Worm (Caenorhabditis elegans) whole organism, mixed stage, embryonic: ENCODE results near the gene F32E10.9.

Experiments
- M03D4.4 ChIP-seq: sonication (generic microtip); optimal IDR thresholded peaks from 2 replicates; lab custom pipeline; 2017; ENCODE audit warnings: mild to moderate bottlenecking, missing genetic modification characterization, missing compliant biosample characterization
- bed-3 ChIP-seq: fragments of 200-800 bp; sonication (Bioruptor generic); optimal IDR thresholded peaks from 3 replicates; lab custom pipeline; 2018; ENCODE audit warnings: mild to moderate bottlenecking, missing genetic modification characterization, moderate library complexity, missing compliant biosample characterization
- blmp-1 ChIP-seq: fragments of 150-350 bp; optimal IDR thresholded peaks from 2 replicates; lab custom pipeline; 2014; ENCODE audit warnings: missing biosample characterization, missing genetic modification characterization
- ceh-39 ChIP-seq: fragments of 150-350 bp; optimal IDR thresholded peaks from 2 replicates; lab custom pipeline; 2014; ENCODE audit warnings: missing biosample characterization, missing genetic modification characterization
- ceh-43 ChIP-seq: fragments of 200-800 bp; sonication (Bioruptor generic); optimal IDR thresholded peaks from 2 replicates; lab custom pipeline; 2018; ENCODE audit warnings: mild to moderate bottlenecking, missing genetic modification characterization, moderate library complexity, missing compliant biosample characterization
- ceh-83 ChIP-seq: fragments of 200-800 bp; sonication (Bioruptor generic); optimal IDR thresholded peaks from 2 replicates; lab custom pipeline; 2018; ENCODE audit warnings: mild to moderate bottlenecking, missing genetic modification characterization, missing compliant biosample characterization
- ces-1 ChIP-seq: fragments of 150-350 bp; optimal IDR thresholded peaks from 2 replicates; lab custom pipeline; 2014; ENCODE audit warnings: missing biosample characterization, missing genetic modification reagents, missing genetic modification characterization
- drap-1 ChIP-seq: fragments of 200-800 bp; sonication (Bioruptor generic); optimal IDR thresholded peaks from 3 replicates; lab custom pipeline; 2018; ENCODE audit warnings: mild to moderate bottlenecking, missing genetic modification characterization, missing compliant biosample characterization
- elt-1 ChIP-seq: sonication (generic microtip); optimal IDR thresholded peaks from 2 replicates; lab custom pipeline; 2017; ENCODE audit warnings: missing genetic modification characterization, mild to moderate bottlenecking, missing compliant biosample characterization, antibody characterized with exemption, moderate library complexity, borderline replicate concordance; ENCODE audit not compliant: insufficient read depth
- flh-1 ChIP-seq: fragments of 200-800 bp; sonication (Bioruptor generic); optimal IDR thresholded peaks from 2 replicates; lab custom pipeline; 2018; ENCODE audit warnings: mild to moderate bottlenecking, missing genetic modification characterization, moderate library complexity, missing compliant biosample characterization
- ham-2 ChIP-seq: fragments of 200-800 bp; sonication (Bioruptor generic); optimal IDR thresholded peaks from 2 replicates; lab custom pipeline; 2018; ENCODE audit warnings: mild to moderate bottlenecking, missing genetic modification characterization, missing compliant biosample characterization
- hlh-1 ChIP-seq: fragments of 150-350 bp; optimal IDR thresholded peaks from 2 replicates; lab custom pipeline; 2014; ENCODE audit warnings: missing biosample characterization, missing genetic modification reagents, missing genetic modification characterization
- lsy-2 ChIP-seq: fragments of 150-350 bp; optimal IDR thresholded peaks from 2 replicates; lab custom pipeline; 2014; ENCODE audit warnings: missing biosample characterization, missing genetic modification characterization
- mab-5 ChIP-seq: fragments of 150-350 bp; optimal IDR thresholded peaks from 2 replicates; lab custom pipeline; 2014; ENCODE audit warnings: missing biosample characterization, missing genetic modification characterization
- mep-1 ChIP-seq: fragments of 150-350 bp; optimal IDR thresholded peaks from 2 replicates; lab custom pipeline; 2017; ENCODE audit warnings: missing biosample characterization, missing genetic modification reagents, missing genetic modification characterization, inconsistent platforms
- mls-2 ChIP-seq: sonication (generic microtip); optimal IDR thresholded peaks from 2 replicates; lab custom pipeline; 2016; ENCODE audit warnings: mild to moderate bottlenecking, missing genetic modification characterization, moderate library complexity, missing compliant biosample characterization
- nhr-2 ChIP-seq: fragments of 150-350 bp; optimal IDR thresholded peaks from 2 replicates; lab custom pipeline; 2014; ENCODE audit warnings: missing biosample characterization, missing genetic modification characterization
- nhr-237 ChIP-seq: fragments of 150-350 bp; optimal IDR thresholded peaks from 2 replicates; lab custom pipeline; 2014; ENCODE audit warnings: missing biosample characterization, missing genetic modification characterization
- nhr-28 ChIP-seq: fragments of 150-350 bp; optimal IDR thresholded peaks from 2 replicates; lab custom pipeline; 2014; ENCODE audit warnings: missing biosample characterization, missing genetic modification characterization
- nhr-76 ChIP-seq: sonication (generic microtip); optimal IDR thresholded peaks from 2 replicates; lab custom pipeline; 2017; ENCODE audit warnings: missing biosample characterization, missing genetic modification characterization
- pha-4 ChIP-seq: fragments of 150-350 bp; optimal IDR thresholded peaks from 2 replicates; lab custom pipeline; 2018; ENCODE audit warnings: missing biosample characterization, missing genetic modification reagents, missing genetic modification characterization
- snpc-4 ChIP-seq: fragments of 150-350 bp; optimal IDR thresholded peaks from 2 replicates; lab custom pipeline; 2014; ENCODE audit warnings: missing biosample characterization, missing genetic modification characterization
- sptf-1 ChIP-seq: sonication (generic microtip); optimal IDR thresholded peaks from 2 replicates; lab custom pipeline; 2017; ENCODE audit warnings: mild to moderate bottlenecking, missing genetic modification characterization, moderate library complexity, missing compliant biosample characterization
- tbx-8 ChIP-seq: fragments of 200-800 bp; sonication (Bioruptor generic); optimal IDR thresholded peaks from 2 replicates; lab custom pipeline; 2018; ENCODE audit warnings: mild to moderate bottlenecking, missing genetic modification characterization, moderate library complexity, missing compliant biosample characterization
- unc-120 ChIP-seq: sonication (generic microtip); optimal IDR thresholded peaks from 2 replicates; lab custom pipeline; 2017; ENCODE audit warnings: missing genetic modification characterization, missing compliant biosample characterization; ENCODE audit not compliant: poor library complexity, severe bottlenecking
- unc-39 ChIP-seq: fragments of 150-350 bp; optimal IDR thresholded peaks from 2 replicates; lab custom pipeline; 2014; ENCODE audit warnings: missing biosample characterization, missing genetic modification characterization
- unc-62 ChIP-seq: fragments of 150-350 bp; optimal IDR thresholded peaks from 2 replicates; lab custom pipeline; 2014; ENCODE audit warnings: missing biosample characterization, missing genetic modification reagents, missing genetic modification characterization
- ztf-11 ChIP-seq: fragments of 150-350 bp; optimal IDR thresholded peaks from 2 replicates; lab custom pipeline; 2014; ENCODE audit warnings: missing biosample characterization, missing genetic modification characterization

Gene F32E10.9

DNA sequence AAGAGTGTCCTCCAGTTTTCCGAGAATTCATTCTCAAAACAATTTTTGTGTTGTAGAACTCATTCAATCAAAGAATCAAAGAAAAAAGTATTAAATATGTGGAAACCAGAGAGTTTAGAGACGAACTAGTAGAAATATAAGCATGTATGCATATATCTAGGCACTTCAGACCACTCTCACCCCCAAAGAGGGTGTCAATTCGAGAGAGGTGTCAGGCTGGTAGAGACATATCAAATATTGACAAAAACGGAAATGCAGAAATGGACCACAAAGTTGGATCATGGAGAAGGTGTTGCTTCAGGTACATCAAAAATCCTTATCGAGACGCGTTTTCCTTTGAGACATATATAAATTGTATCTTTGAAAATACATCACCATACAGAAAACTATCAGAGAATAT lies 40.0 kb downstream of the F32E10.9 start:
- TF ChIP-seq unc-120 (tag; lab: Kevin White, UChicago) (no peak), pha-4 (tag; lab: Kevin White, UChicago) (peak; percentile 51)

DNA sequence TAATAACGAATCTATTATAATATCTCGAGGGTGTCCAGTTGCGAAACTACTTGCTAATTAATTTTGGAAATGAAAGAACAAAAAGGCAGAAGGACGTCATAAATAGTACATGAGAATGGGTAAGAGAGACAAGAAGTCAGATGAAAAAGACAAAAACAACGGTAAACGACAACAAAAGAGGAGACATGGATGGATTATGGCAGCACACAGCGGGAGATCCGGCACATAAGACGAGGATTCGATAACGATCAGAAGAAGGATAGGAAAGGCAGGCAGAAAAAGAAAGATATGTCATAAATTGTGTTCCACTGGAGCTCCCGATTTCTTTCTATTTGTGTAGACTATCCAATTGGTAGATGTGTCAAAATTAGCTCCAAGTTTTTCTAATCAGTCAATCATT lies 42.2 kb downstream of the F32E10.9 start:
- TF ChIP-seq blmp-1 (tag; lab: Kevin White, UChicago) = no peak
- no peak for TF ChIP-seq nhr-237 (tag; lab: Kevin White, UChicago)
- peak; percentile 43 for TF ChIP-seq mls-2 (tag; lab: Kevin White, UChicago)
- no peak for TF ChIP-seq pha-4 (tag; lab: Kevin White, UChicago)
- no peak for TF ChIP-seq ceh-39 (tag; lab: Kevin White, UChicago)
- no peak for TF ChIP-seq drap-1 (GFP tag; lab: Kevin White, UChicago)
- no peak for TF ChIP-seq nhr-76 (tag; lab: Kevin White, UChicago)
- TF ChIP-seq elt-1 (tag; lab: Kevin White, UChicago) = peak; percentile 50

DNA sequence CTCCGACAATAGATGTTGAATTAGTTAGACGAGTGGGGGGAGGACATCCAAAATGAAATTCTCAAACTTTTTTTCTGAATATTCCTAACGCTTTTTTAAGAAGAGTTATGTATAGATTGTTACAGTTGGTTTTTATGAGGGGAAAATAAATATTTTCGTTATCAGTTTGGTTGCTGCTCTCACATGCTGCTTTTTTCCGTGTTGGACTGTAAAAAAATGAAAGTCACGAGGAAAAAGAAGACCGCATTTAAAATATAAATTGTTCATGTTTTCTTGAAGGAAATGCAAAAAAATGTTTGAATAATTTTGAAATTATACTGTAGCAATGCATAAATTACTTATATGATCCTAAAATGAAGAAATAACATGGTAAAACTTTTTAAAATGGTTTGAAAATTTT lies 42.9 kb downstream of the F32E10.9 start:
- TF ChIP-seq mls-2 (tag; lab: Kevin White, UChicago) (no peak), sptf-1 (no peak), unc-39 (no peak), ceh-43 (no peak), ham-2 (GFP tag; lab: Kevin White, UChicago) (no peak)

DNA sequence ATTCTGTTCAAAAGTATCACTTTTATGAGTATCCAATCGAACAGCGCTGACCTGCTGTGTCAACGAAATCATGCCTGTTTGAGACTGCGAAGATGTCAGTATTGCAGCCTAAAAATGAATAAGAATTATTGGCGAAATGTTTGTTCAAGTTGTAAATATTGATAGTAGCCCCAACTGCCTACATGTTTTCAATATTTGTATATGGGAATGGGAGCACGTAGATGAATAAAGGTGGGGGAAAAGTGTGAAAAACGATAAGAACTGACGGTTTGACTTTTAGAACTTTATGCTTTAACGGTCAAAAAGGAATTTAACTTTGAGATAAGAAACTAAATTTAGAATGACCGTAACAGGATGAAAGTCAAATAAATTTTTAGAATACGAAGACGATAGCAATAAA lies 43.5 kb downstream of the F32E10.9 start:
- TF ChIP-seq unc-62 (no peak), hlh-1 (tag; lab: Kevin White, UChicago) (no peak), nhr-28 (tag; lab: Kevin White, UChicago) (no peak), ztf-11 (tag; lab: Kevin White, UChicago) (no peak), ceh-43 (no peak), mab-5 (tag; lab: Kevin White, UChicago) (no peak), nhr-2 (tag; lab: Kevin White, UChicago) (no peak), elt-1 (tag; lab: Kevin White, UChicago) (no peak), flh-1 (no peak), snpc-4 (tag; lab: Kevin White, UChicago) (no peak), tbx-8 (GFP tag; lab: Kevin White, UChicago) (no peak), ces-1 (GFP tag; lab: Kevin White, UChicago) (no peak), M03D4.4 (tag; lab: Kevin White, UChicago) (no peak), ceh-83 (GFP tag; lab: Kevin White, UChicago) (no peak), pha-4 (tag; lab: Kevin White, UChicago) (no peak), mls-2 (tag; lab: Kevin White, UChicago) (no peak)
- TF ChIP-seq, all 35 proteins: peak for 0

DNA sequence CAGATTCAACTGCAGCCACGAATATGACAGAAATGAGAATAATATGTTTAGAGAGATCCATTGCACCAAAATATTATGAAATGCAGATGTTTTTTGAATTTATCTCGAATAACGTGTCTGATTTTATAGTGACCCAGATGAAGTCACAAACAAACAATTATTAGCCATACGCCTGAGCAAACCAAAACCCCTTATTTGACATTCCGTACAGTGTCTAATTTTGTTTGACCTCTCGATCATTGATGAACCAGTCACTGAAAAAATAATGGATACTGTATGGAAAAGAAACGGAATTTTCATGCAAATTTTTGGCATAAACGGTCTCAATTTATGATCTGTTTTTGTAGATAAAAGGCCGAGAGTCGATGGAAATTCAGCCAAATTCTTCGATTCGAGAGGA lies 47.6 kb downstream of the F32E10.9 start, which contains the start of the genes R05G6.9 and R05G6.3:
Gene R05G6.9 (minus strand): TSS at position 101 of the 400 bp plus-strand sequence.
Gene R05G6.3 (plus strand): TSS at position 386 of the 400 bp plus-strand sequence.
- no peak for TF ChIP-seq ceh-83 (GFP tag; lab: Kevin White, UChicago)
- no peak for TF ChIP-seq mep-1
- TF ChIP-seq nhr-2 (tag; lab: Kevin White, UChicago) = no peak
- TF ChIP-seq M03D4.4 (tag; lab: Kevin White, UChicago) = no peak
- no peak for TF ChIP-seq lsy-2 (tag; lab: Kevin White, UChicago)
- TF ChIP-seq blmp-1 (tag; lab: Kevin White, UChicago) = no peak
- TF ChIP-seq drap-1 (GFP tag; lab: Kevin White, UChicago) = no peak
- TF ChIP-seq bed-3 = no peak

DNA sequence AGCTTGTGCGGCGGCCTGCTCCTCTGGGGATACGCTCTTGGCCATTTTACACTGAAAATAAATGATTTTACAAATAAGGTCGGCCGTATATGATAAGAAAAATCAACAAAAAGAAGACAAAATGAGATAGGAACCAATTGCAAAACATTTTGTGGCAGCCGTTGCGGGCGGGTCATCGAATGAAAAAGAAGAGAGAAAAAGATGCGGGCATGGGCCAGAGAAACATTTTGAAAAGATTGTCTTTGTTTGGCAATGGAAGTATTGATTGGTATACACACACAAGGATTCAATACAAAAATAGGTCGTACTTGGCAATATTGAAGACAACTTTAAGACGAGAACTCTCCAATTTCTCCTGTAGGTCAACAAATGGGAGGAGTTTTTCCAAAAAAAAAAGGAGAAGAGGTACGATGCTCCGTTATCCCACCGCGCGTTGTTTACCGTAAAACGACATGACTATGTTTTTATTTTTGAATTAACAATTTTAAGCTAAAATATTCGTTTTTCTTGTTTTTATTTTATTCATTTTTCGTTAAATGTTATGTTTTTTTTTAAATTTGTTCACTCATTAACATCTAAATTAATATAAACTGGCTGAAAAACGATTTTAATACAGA lies 51.0 kb downstream of the F32E10.9 start, which contains the start of the genes plc-4 and R05G6.4:
Gene plc-4 (minus strand): TSS at position 51 of the 617 bp plus-strand sequence.
Gene R05G6.4 (plus strand): TSS at position 617 of the 617 bp plus-strand sequence.
- TF ChIP-seq ceh-39 (tag; lab: Kevin White, UChicago) (no peak), lsy-2 (tag; lab: Kevin White, UChicago) (peak; percentile 18), ces-1 (GFP tag; lab: Kevin White, UChicago) (peak; percentile 23), unc-62 (no peak)
